Worm (Caenorhabditis elegans) whole organism, late embryonic: ENCODE measurements around the gene dnj-2.

Source experiments
- T23F11.4 ChIP-seq: fragments of 200-800 bp; sonication (Bioruptor generic); optimal IDR thresholded peaks from 2 replicates; lab custom pipeline; 2018; ENCODE audit warnings: mild to moderate bottlenecking, missing genetic modification characterization, missing compliant biosample characterization
- ama-1 ChIP-seq: fragments of 150-350 bp; optimal IDR thresholded peaks from 2 replicates; lab custom pipeline; 2014
- hlh-6 ChIP-seq: sonication (generic microtip); optimal IDR thresholded peaks from 2 replicates; lab custom pipeline; 2016; ENCODE audit warnings: missing genotype, missing genetic modification characterization, missing compliant biosample characterization
- pqm-1 ChIP-seq: sonication (generic microtip); optimal IDR thresholded peaks from 2 replicates; lab custom pipeline; 2016; ENCODE audit warnings: missing genetic modification characterization, missing compliant biosample characterization
- ttx-3 ChIP-seq: sonication (generic microtip); optimal IDR thresholded peaks from 2 replicates; lab custom pipeline; 2016; ENCODE audit warnings: missing genetic modification reagents, missing genetic modification characterization, missing compliant biosample characterization
- unc-42 ChIP-seq: sonication (generic microtip); optimal IDR thresholded peaks from 2 replicates; lab custom pipeline; 2016; ENCODE audit warnings: missing genotype, missing genetic modification characterization, missing compliant biosample characterization
- unc-55 ChIP-seq: sonication (generic microtip); optimal IDR thresholded peaks from 2 replicates; lab custom pipeline; 2017; ENCODE audit warnings: missing biosample characterization, missing genetic modification reagents, missing genetic modification characterization

ce11 chrIV:11323666-11324065, 9.9 kb upstream of the dnj-2 start:
- no peak for TF ChIP-seq unc-55 (GFP tag; lab: Kevin White, UChicago)
- TF ChIP-seq ama-1, result no peak
- no peak for TF ChIP-seq pqm-1 (tag; lab: Kevin White, UChicago)
- no peak for TF ChIP-seq hlh-6 (tag; lab: Kevin White, UChicago)
- TF ChIP-seq ttx-3 (tag; lab: Kevin White, UChicago), result no peak
- TF ChIP-seq T23F11.4 (GFP tag; lab: Kevin White, UChicago), result no peak
- no peak for TF ChIP-seq unc-42 (tag; lab: Kevin White, UChicago)
